Worm (Caenorhabditis elegans) whole organism, young adult: Measurements from ENCODE around the gene ari-2.

Experiments
- B0035.1 ChIP-seq: sonication (generic microtip); optimal IDR thresholded peaks from 2 replicates; lab custom pipeline; 2016; ENCODE audit warnings: missing genetic modification characterization, mild to moderate bottlenecking, missing compliant biosample characterization, missing genotype, missing genetic modification reagents
- C17E4.6 ChIP-seq: fragments of 200-800 bp; sonication (Bioruptor generic); IDR thresholded peaks from 2 replicates; pipeline ENCODE4 v1.3.6; 2022; ENCODE audit warnings: missing genetic modification reagents, missing genetic modification characterization, missing compliant biosample characterization
- F22D6.2 ChIP-seq: sonication (generic microtip); optimal IDR thresholded peaks from 2 replicates; lab custom pipeline; 2016; ENCODE audit warnings: mild to moderate bottlenecking, missing genetic modification characterization, missing compliant biosample characterization
- F39B2.1 ChIP-seq: fragments of 200-800 bp; sonication (Bioruptor generic); IDR thresholded peaks from 2 replicates; pipeline ENCODE4 v1.3.6; 2022; ENCODE audit warnings: missing genetic modification reagents, missing genetic modification characterization, missing compliant biosample characterization
- F49E8.2 ChIP-seq: sonication (generic microtip); optimal IDR thresholded peaks from 3 replicates; lab custom pipeline; 2017; ENCODE audit warnings: missing genetic modification characterization, mild to moderate bottlenecking, missing compliant biosample characterization, antibody characterized with exemption, moderate library complexity; ENCODE audit not compliant: insufficient read depth
- K11D2.4 ChIP-seq: fragments of 200-800 bp; sonication (Bioruptor generic); IDR thresholded peaks from 2 replicates; pipeline ENCODE4 v1.3.6; 2022; ENCODE audit warnings: missing genetic modification reagents, missing genetic modification characterization, missing compliant biosample characterization
- K12H6.12 ChIP-seq: fragments of 200-800 bp; sonication (Bioruptor generic); optimal IDR thresholded peaks from 2 replicates; lab custom pipeline; 2018; ENCODE audit warnings: mild to moderate bottlenecking, missing genetic modification characterization, missing compliant biosample characterization
- T26A5.8 ChIP-seq: sonication (generic microtip); optimal IDR thresholded peaks from 2 replicates; lab custom pipeline; 2016; ENCODE audit warnings: missing genetic modification characterization, missing compliant biosample characterization
- Y67H2A.10 ChIP-seq: fragments of 200-800 bp; sonication (Bioruptor generic); conservative IDR thresholded peaks from 2 replicates; pipeline ENCODE4 v1.3.6; 2022; ENCODE audit warnings: missing genetic modification reagents, missing genetic modification characterization, missing compliant biosample characterization
- akir-1 ChIP-seq: fragments of 200-800 bp; sonication (Bioruptor generic); optimal IDR thresholded peaks from 2 replicates; lab custom pipeline; 2018; ENCODE audit warnings: mild to moderate bottlenecking, missing genetic modification characterization, moderate library complexity, missing compliant biosample characterization
- attf-6 ChIP-seq: fragments of 200-800 bp; sonication (Bioruptor generic); IDR thresholded peaks from 2 replicates; pipeline ENCODE4 v1.3.6; 2022; ENCODE audit warnings: missing genetic modification reagents, missing genetic modification characterization, missing compliant biosample characterization
- bed-1 ChIP-seq: fragments of 200-800 bp; sonication (Bioruptor generic); IDR thresholded peaks from 2 replicates; pipeline ENCODE4 v1.3.6; 2022; ENCODE audit warnings: missing genetic modification reagents, missing genetic modification characterization, missing compliant biosample characterization
- ccch-3 ChIP-seq: fragments of 200-800 bp; sonication (Bioruptor generic); optimal IDR thresholded peaks from 2 replicates; lab custom pipeline; 2018; ENCODE audit warnings: mild to moderate bottlenecking, missing genetic modification characterization, missing compliant biosample characterization
- cebp-1 ChIP-seq, 2 experiments: fragments of 200-800 bp in 1 of 2; sonication (Bioruptor generic) in 1 of 2; sonication (generic microtip) in 1 of 2; IDR thresholded peaks in 1 of 2; optimal IDR thresholded peaks in 1 of 2; 2 replicates each; pipeline versions ENCODE4 v1.3.6 to Lab custom; 2017 to 2022; ENCODE audit warnings: missing compliant biosample characterization in 2 of 2, missing genetic modification characterization in 2 of 2, mild to moderate bottlenecking in 1 of 2, missing genetic modification reagents in 1 of 2, moderate library complexity in 1 of 2
- ceh-27 ChIP-seq: fragments of 200-800 bp; sonication (Bioruptor generic); optimal IDR thresholded peaks from 2 replicates; lab custom pipeline; 2018; ENCODE audit warnings: mild to moderate bottlenecking, missing genetic modification characterization, moderate library complexity, missing compliant biosample characterization
- ceh-40 ChIP-seq: fragments of 200-800 bp; sonication (Bioruptor generic); IDR thresholded peaks from 2 replicates; pipeline ENCODE4 v1.3.6; 2022; ENCODE audit warnings: missing genetic modification characterization, missing compliant biosample characterization
- dox-1 ChIP-seq: fragments of 200-800 bp; sonication (Bioruptor generic); IDR thresholded peaks from 2 replicates; pipeline ENCODE4 v1.3.6; 2022; ENCODE audit warnings: missing genetic modification reagents, missing genetic modification characterization, missing compliant biosample characterization
- efl-1 ChIP-seq: fragments of 150-350 bp; optimal IDR thresholded peaks from 2 replicates; lab custom pipeline; 2014; ENCODE audit warnings: missing biosample characterization, missing genetic modification reagents, missing genetic modification characterization
- ets-4 ChIP-seq: fragments of 200-800 bp; sonication (Bioruptor generic); optimal IDR thresholded peaks from 2 replicates; lab custom pipeline; 2018; ENCODE audit warnings: mild to moderate bottlenecking, missing genetic modification characterization, missing compliant biosample characterization
- hlh-26 ChIP-seq: fragments of 200-800 bp; sonication (Bioruptor generic); conservative IDR thresholded peaks from 2 replicates; pipeline ENCODE4 v1.3.6; 2022; ENCODE audit warnings: missing genetic modification reagents, missing genetic modification characterization, missing compliant biosample characterization
- hmg-1.2 ChIP-seq: fragments of 200-800 bp; sonication (Bioruptor generic); IDR thresholded peaks from 2 replicates; pipeline ENCODE4 v1.3.6; 2022; ENCODE audit warnings: missing genetic modification reagents, missing genetic modification characterization, missing compliant biosample characterization
- hmg-20 ChIP-seq: fragments of 200-800 bp; sonication (Bioruptor generic); IDR thresholded peaks from 2 replicates; pipeline ENCODE4 v1.3.6; 2022; ENCODE audit warnings: missing genetic modification reagents, missing genetic modification characterization, missing compliant biosample characterization
- hrde-1 ChIP-seq: sonication (generic microtip); optimal IDR thresholded peaks from 2 replicates; lab custom pipeline; 2016; ENCODE audit warnings: missing genetic modification characterization, mild to moderate bottlenecking, missing compliant biosample characterization, moderate library complexity, missing genotype, missing genetic modification reagents, borderline replicate concordance
- lin-40 ChIP-seq: sonication (generic microtip); optimal IDR thresholded peaks from 2 replicates; lab custom pipeline; 2016; ENCODE audit warnings: missing genetic modification characterization, mild to moderate bottlenecking, missing compliant biosample characterization, missing genotype, missing genetic modification reagents
- lir-1 ChIP-seq: fragments of 200-800 bp; sonication (Bioruptor generic); conservative IDR thresholded peaks from 2 replicates; pipeline ENCODE4 v1.3.6; 2022; ENCODE audit warnings: missing genetic modification reagents, missing genetic modification characterization, missing compliant biosample characterization
- mes-4 ChIP-seq: sonication (generic microtip); optimal IDR thresholded peaks from 2 replicates; lab custom pipeline; 2016; ENCODE audit warnings: missing genotype, missing genetic modification characterization, missing compliant biosample characterization
- nfya-2 ChIP-seq: fragments of 200-800 bp; sonication (Bioruptor generic); IDR thresholded peaks from 2 replicates; pipeline ENCODE4 v1.3.6; 2022; ENCODE audit warnings: missing genetic modification reagents, missing genetic modification characterization, missing compliant biosample characterization
- nfyb-1 ChIP-seq: fragments of 200-800 bp; sonication (Bioruptor generic); IDR thresholded peaks from 2 replicates; pipeline ENCODE4 v1.3.6; 2022; ENCODE audit warnings: missing genetic modification reagents, missing genetic modification characterization, missing compliant biosample characterization
- pha-4 ChIP-seq: fragments of 150-350 bp; sonication (generic microtip); optimal IDR thresholded peaks from 2 replicates; lab custom pipeline; 2014; ENCODE audit warnings: missing biosample characterization, missing genetic modification reagents, missing genetic modification characterization
- rcor-1 ChIP-seq: fragments of 200-800 bp; sonication (Bioruptor generic); IDR thresholded peaks from 2 replicates; pipeline ENCODE4 v1.3.6; 2022; ENCODE audit warnings: missing genetic modification reagents, missing genetic modification characterization, missing compliant biosample characterization
- rec-8 ChIP-seq, 2 experiments: sonication (generic microtip); optimal IDR thresholded peaks; 2 replicates each; lab custom pipeline; 2016; ENCODE audit warnings: mild to moderate bottlenecking in 2 of 2, missing genetic modification characterization in 2 of 2, missing genetic modification reagents in 2 of 2, missing genotype in 2 of 2, missing biosample characterization in 1 of 2, missing compliant biosample characterization in 1 of 2, moderate library complexity in 1 of 2
- sdz-38 ChIP-seq: sonication (generic microtip); optimal IDR thresholded peaks from 2 replicates; lab custom pipeline; 2016; ENCODE audit warnings: missing genotype, missing genetic modification characterization, missing compliant biosample characterization
- snpc-4 ChIP-seq, 5 experiments: fragments of 150-350 bp in 1 of 5; sonication (generic microtip) in 4 of 5; optimal IDR thresholded peaks; 2 replicates each; lab custom pipeline; 2014 to 2018; ENCODE audit warnings: missing genetic modification characterization in 5 of 5, missing biosample characterization in 3 of 5, antibody characterized with exemption in 2 of 5, mild to moderate bottlenecking in 2 of 5, missing compliant biosample characterization in 2 of 5, missing genotype in 2 of 5, moderate library complexity in 2 of 5, missing genetic modification reagents in 1 of 5
- somi-1 ChIP-seq: fragments of 200-800 bp; sonication (Bioruptor generic); optimal IDR thresholded peaks from 2 replicates; lab custom pipeline; 2018; ENCODE audit warnings: mild to moderate bottlenecking, missing genetic modification characterization, missing compliant biosample characterization
- tbp1 ChIP-seq: fragments of 200-800 bp; sonication (Bioruptor generic); optimal IDR thresholded peaks from 2 replicates; lab custom pipeline; 2018; ENCODE audit warnings: mild to moderate bottlenecking, missing genetic modification characterization, missing compliant biosample characterization
- tbx-9 ChIP-seq: sonication (generic microtip); optimal IDR thresholded peaks from 2 replicates; lab custom pipeline; 2016; ENCODE audit warnings: borderline replicate concordance, missing genetic modification characterization, inconsistent platforms, missing compliant biosample characterization
- tlf-1 ChIP-seq: fragments of 200-800 bp; sonication (Bioruptor generic); optimal IDR thresholded peaks from 2 replicates; lab custom pipeline; 2018; ENCODE audit warnings: mild to moderate bottlenecking, missing genetic modification characterization, missing compliant biosample characterization
- unc-130 ChIP-seq: sonication (generic microtip); optimal IDR thresholded peaks from 2 replicates; lab custom pipeline; 2016; ENCODE audit warnings: missing genetic modification reagents, missing genetic modification characterization, missing compliant biosample characterization
- zfh-2 ChIP-seq: fragments of 200-800 bp; sonication (Bioruptor generic); conservative IDR thresholded peaks from 2 replicates; pipeline ENCODE4 v1.3.6; 2022; ENCODE audit warnings: missing genetic modification reagents, missing genetic modification characterization, missing compliant biosample characterization
- ztf-26 ChIP-seq: sonication (generic microtip); optimal IDR thresholded peaks from 2 replicates; lab custom pipeline; 2017; ENCODE audit warnings: missing genetic modification characterization, missing compliant biosample characterization
- ztf-6 ChIP-seq: fragments of 200-800 bp; sonication (Bioruptor generic); IDR thresholded peaks from 2 replicates; pipeline ENCODE4 v1.3.6; 2022; ENCODE audit warnings: missing genetic modification reagents, missing genetic modification characterization, missing compliant biosample characterization

ari-2 gene

DNA sequence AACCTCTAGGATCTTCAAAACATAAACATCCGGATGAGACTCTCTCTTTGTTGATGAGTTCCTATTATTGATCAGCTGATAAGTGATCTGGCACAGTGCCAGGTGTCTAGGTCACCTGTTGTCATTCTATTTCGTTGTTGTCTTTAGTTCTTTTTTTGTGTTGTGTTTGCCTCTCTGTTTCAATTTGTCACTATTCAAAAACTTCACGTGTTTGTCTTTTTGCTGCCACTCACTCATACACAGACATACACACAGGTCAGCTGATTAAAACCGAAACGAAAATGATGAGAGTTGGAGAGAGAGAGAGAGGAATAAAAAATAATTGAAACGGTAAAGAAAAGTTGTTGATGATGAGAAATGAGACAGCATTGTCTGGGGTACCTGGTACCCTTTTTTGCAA is 40.2 kb downstream of the ari-2 start (continued):
- TF ChIP-seq rcor-1 (GFP tag; lab: Robert Waterston, UW) (no peak), hlh-26 (GFP tag; lab: Robert Waterston, UW) (no peak), efl-1 (GFP tag; lab: Kevin White, UChicago) (no peak), akir-1 (GFP tag; lab: Kevin White, UChicago) (no peak), tlf-1 (GFP tag; lab: Kevin White, UChicago) (peak; percentile 80), hmg-20 (GFP tag; lab: Robert Waterston, UW) (no peak), F22D6.2 (tag; lab: Kevin White, UChicago) (peak; percentile 64), rec-8 (tag; optimal IDR thresholded peaks at IDR 0.05; lab: Kevin White, UChicago) (no peak), ceh-40 (0 out of 2 replicates have a peak, but pooled peaks have one; percentile 3), attf-6 (GFP tag; lab: Robert Waterston, UW) (no peak), mes-4 (tag; lab: Kevin White, UChicago) (no peak), F39B2.1 (GFP tag; lab: Robert Waterston, UW) (no peak)

- no peak for TF ChIP-seq F49E8.2 (tag; lab: Kevin White, UChicago)
- TF ChIP-seq snpc-4 (GFP tag; optimal IDR thresholded peaks at IDR 0.05; lab: Kevin White, UChicago): no peak
- no peak for TF ChIP-seq snpc-4 (tag; optimal IDR thresholded peaks at IDR 0.05; lab: Kevin White, UChicago)
- no peak for TF ChIP-seq ztf-26 (tag; lab: Kevin White, UChicago)
- TF ChIP-seq tbp1 (GFP tag; lab: Kevin White, UChicago): no peak
- TF ChIP-seq lir-1 (GFP tag; lab: Robert Waterston, UW): 0 out of 2 replicates have a peak, but pooled peaks have one; percentile 9
- no peak for TF ChIP-seq tbx-9
- peak; percentile 72; the same call in 1 of the 2 replicates for TF ChIP-seq zfh-2 (GFP tag; lab: Robert Waterston, UW)
- TF ChIP-seq hmg-1.2 (GFP tag; lab: Robert Waterston, UW): 0 out of 2 replicates have a peak, but pooled peaks have one; percentile 6
- no peak for TF ChIP-seq F22D6.2 (tag; lab: Kevin White, UChicago)
- TF ChIP-seq C17E4.6 (GFP tag; lab: Robert Waterston, UW): no peak
These were observed 42.0 kb downstream of the ari-2 start for ce11 chrIV:5592956-5593355.

DNA sequence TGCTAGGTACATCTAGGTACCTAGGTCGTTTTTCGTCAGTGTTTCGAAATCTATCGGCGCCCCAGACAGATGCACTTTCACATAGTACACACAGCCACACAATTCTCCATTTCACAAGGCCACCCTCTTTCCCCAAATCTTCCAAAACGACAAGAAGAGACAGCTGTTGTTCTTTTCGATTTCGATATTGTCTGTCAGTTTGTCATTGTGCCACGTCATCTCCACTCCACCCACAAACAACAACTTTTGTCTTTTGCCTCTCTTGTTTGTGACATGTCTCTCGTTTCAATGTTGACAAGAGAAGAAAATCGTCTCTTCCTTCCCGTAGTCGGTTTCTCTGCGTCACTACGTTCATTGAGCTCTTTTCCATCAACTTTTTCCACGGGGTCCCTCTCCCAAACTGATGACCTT is 42.9 kb downstream of the ari-2 start:
- peak; percentile 50; the same call in 1 of the 2 replicates for TF ChIP-seq zfh-2 (GFP tag; lab: Robert Waterston, UW)
- TF ChIP-seq K11D2.4 (GFP tag; lab: Robert Waterston, UW): peak; percentile 33; the same call in 1 of the 2 replicates
- TF ChIP-seq cebp-1 (GFP tag; IDR thresholded peaks at IDR 0.05; lab: Robert Waterston, UW): no peak
- peak; percentile 67 for TF ChIP-seq cebp-1 (tag; optimal IDR thresholded peaks at IDR 0.05; lab: Kevin White, UChicago)
- no peak for TF ChIP-seq snpc-4 (GFP tag; optimal IDR thresholded peaks at IDR 0.05; lab: Kevin White, UChicago)
- no peak for TF ChIP-seq snpc-4 (tag; optimal IDR thresholded peaks at IDR 0.05; lab: Kevin White, UChicago)
- peak; percentile 64 for TF ChIP-seq somi-1
- TF ChIP-seq ceh-27 (GFP tag; lab: Kevin White, UChicago): no peak
- TF ChIP-seq lin-40 (tag; lab: Kevin White, UChicago): peak; percentile 42
- TF ChIP-seq dox-1: peak; percentile 20; the same call in 1 of the 2 replicates
- TF ChIP-seq hrde-1 (tag; lab: Kevin White, UChicago): no peak
- peak; percentile 72 for TF ChIP-seq K12H6.12 (tag; lab: Kevin White, UChicago)

ce11 chrIV:5595567-5595966 is 44.6 kb downstream of the ari-2 start:
- TF ChIP-seq ztf-26 (tag; lab: Kevin White, UChicago) (no peak), nfyb-1 (GFP tag; lab: Robert Waterston, UW) (no peak), ccch-3 (GFP tag; lab: Kevin White, UChicago) (no peak), hmg-20 (GFP tag; lab: Robert Waterston, UW) (no peak), pha-4 (tag; lab: Kevin White, UChicago) (no peak), sdz-38 (tag; lab: Kevin White, UChicago) (no peak), B0035.1 (tag; lab: Kevin White, UChicago) (no peak), ets-4 (GFP tag; lab: Kevin White, UChicago) (no peak), bed-1 (GFP tag; lab: Robert Waterston, UW) (no peak), unc-130 (GFP tag; lab: Kevin White, UChicago) (no peak), ztf-6 (GFP tag; lab: Robert Waterston, UW) (no peak), nfya-2 (no peak), T26A5.8 (no peak), lir-1 (GFP tag; lab: Robert Waterston, UW) (no peak), tbp1 (GFP tag; lab: Kevin White, UChicago) (no peak), Y67H2A.10 (GFP tag; lab: Robert Waterston, UW) (no peak)
